Worm (Caenorhabditis elegans) whole organism, L3 larva: ENCODE measurements around the gene srsx-7.

Experiments
- R02D3.7 ChIP-seq: fragments of 150-350 bp; optimal IDR thresholded peaks from 2 replicates; lab custom pipeline; 2014; ENCODE audit warnings: missing biosample characterization, missing genetic modification characterization
- ZK546.5 ChIP-seq: sonication (generic microtip); optimal IDR thresholded peaks from 2 replicates; lab custom pipeline; 2017; ENCODE audit warnings: missing biosample characterization, missing genetic modification characterization
- aly-2 ChIP-seq: fragments of 150-350 bp; optimal IDR thresholded peaks from 2 replicates; lab custom pipeline; 2014; ENCODE audit warnings: missing biosample characterization, missing genetic modification characterization
- ama-1 ChIP-seq: fragments of 150-350 bp; optimal IDR thresholded peaks from 2 replicates; lab custom pipeline; 2018
- ceh-16 ChIP-seq: sonication (generic microtip); optimal IDR thresholded peaks from 2 replicates; lab custom pipeline; 2017; ENCODE audit warnings: missing biosample characterization, missing genetic modification characterization
- ceh-28 ChIP-seq: fragments of 150-350 bp; optimal IDR thresholded peaks from 2 replicates; lab custom pipeline; 2014; ENCODE audit warnings: missing biosample characterization, missing genetic modification reagents, missing genetic modification characterization
- ceh-82 ChIP-seq: fragments of 150-350 bp; optimal IDR thresholded peaks from 2 replicates; lab custom pipeline; 2014; ENCODE audit warnings: missing biosample characterization, missing genetic modification characterization
- ceh-9 ChIP-seq: sonication (generic microtip); optimal IDR thresholded peaks from 2 replicates; lab custom pipeline; 2018; ENCODE audit warnings: missing biosample characterization, missing genetic modification characterization
- daf-12 ChIP-seq: fragments of 150-350 bp; optimal IDR thresholded peaks from 2 replicates; lab custom pipeline; 2014; ENCODE audit warnings: missing biosample characterization, missing genetic modification reagents, missing genetic modification characterization
- egl-27 ChIP-seq: sonication (generic microtip); optimal IDR thresholded peaks from 4 replicates; lab custom pipeline; 2017; ENCODE audit warnings: missing biosample characterization, missing genetic modification reagents, missing genetic modification characterization
- elt-1 ChIP-seq: fragments of 150-350 bp; optimal IDR thresholded peaks from 2 replicates; lab custom pipeline; 2014; ENCODE audit warnings: missing biosample characterization, missing genetic modification characterization
- elt-2 ChIP-seq: sonication (generic microtip); optimal IDR thresholded peaks from 2 replicates; lab custom pipeline; 2016; ENCODE audit warnings: missing genetic modification reagents, mild to moderate bottlenecking, missing genetic modification characterization, missing compliant biosample characterization
- elt-3 ChIP-seq, 3 experiments: fragments of 150-350 bp in 1 of 3; sonication (generic microtip) in 2 of 3; optimal IDR thresholded peaks; 2 replicates in 2 of 3; 4 replicates in 1 of 3; lab custom pipeline; 2014 to 2017; ENCODE audit warnings: missing biosample characterization in 3 of 3, missing genetic modification characterization in 3 of 3
- eor-1 ChIP-seq, 2 experiments: fragments of 150-350 bp; optimal IDR thresholded peaks; 2 replicates each; lab custom pipeline; 2014 to 2018; ENCODE audit warnings: missing biosample characterization in 2 of 2, missing genetic modification characterization in 2 of 2
- fkh-10 ChIP-seq: sonication (generic microtip); optimal IDR thresholded peaks from 2 replicates; lab custom pipeline; 2017; ENCODE audit warnings: missing biosample characterization, missing genetic modification reagents, missing genetic modification characterization
- fkh-2 ChIP-seq: fragments of 150-350 bp; optimal IDR thresholded peaks from 2 replicates; lab custom pipeline; 2014; ENCODE audit warnings: missing biosample characterization, missing genetic modification reagents, missing genetic modification characterization
- fos-1 ChIP-seq: fragments of 150-350 bp; optimal IDR thresholded peaks from 2 replicates; lab custom pipeline; 2014; ENCODE audit warnings: missing biosample characterization, missing genetic modification characterization
- hmg-11 ChIP-seq: sonication (generic microtip); optimal IDR thresholded peaks from 2 replicates; lab custom pipeline; 2016; ENCODE audit warnings: missing genetic modification characterization, missing compliant biosample characterization
- lin-15B ChIP-seq: fragments of 150-350 bp; optimal IDR thresholded peaks from 2 replicates; lab custom pipeline; 2014; ENCODE audit warnings: missing biosample characterization, missing genetic modification characterization
- lin-39 ChIP-seq: fragments of 150-350 bp; optimal IDR thresholded peaks from 2 replicates; lab custom pipeline; 2018; ENCODE audit warnings: missing biosample characterization, missing genetic modification reagents, missing genetic modification characterization
- lsy-12 ChIP-seq: sonication (generic microtip); optimal IDR thresholded peaks from 2 replicates; lab custom pipeline; 2016; ENCODE audit warnings: mild to moderate bottlenecking, missing genetic modification characterization, missing compliant biosample characterization
- mml-1 ChIP-seq: fragments of 150-350 bp; sonication (generic microtip); optimal IDR thresholded peaks from 3 replicates; lab custom pipeline; 2014; ENCODE audit warnings: missing biosample characterization, missing genetic modification characterization
- nfya-1 ChIP-seq: sonication (generic microtip); optimal IDR thresholded peaks from 2 replicates; lab custom pipeline; 2017; ENCODE audit warnings: missing genetic modification characterization, mild to moderate bottlenecking, missing compliant biosample characterization, antibody characterized with exemption, moderate library complexity; ENCODE audit not compliant: insufficient read depth
- nhr-12 ChIP-seq: fragments of 150-350 bp; optimal IDR thresholded peaks from 2 replicates; lab custom pipeline; 2014; ENCODE audit warnings: missing biosample characterization, missing genetic modification characterization
- nhr-23 ChIP-seq: fragments of 150-350 bp; optimal IDR thresholded peaks from 2 replicates; lab custom pipeline; 2014; ENCODE audit warnings: missing biosample characterization, missing genetic modification reagents, missing genetic modification characterization
- nhr-237 ChIP-seq: fragments of 150-350 bp; optimal IDR thresholded peaks from 2 replicates; lab custom pipeline; 2014; ENCODE audit warnings: missing biosample characterization, missing genetic modification characterization
- nhr-25 ChIP-seq: sonication (generic microtip); optimal IDR thresholded peaks from 2 replicates; lab custom pipeline; 2017; ENCODE audit warnings: missing biosample characterization, missing genetic modification characterization
- nhr-28 ChIP-seq: fragments of 150-350 bp; optimal IDR thresholded peaks from 2 replicates; lab custom pipeline; 2014; ENCODE audit warnings: missing biosample characterization, missing genetic modification characterization
- nhr-67 ChIP-seq: fragments of 150-350 bp; optimal IDR thresholded peaks from 2 replicates; lab custom pipeline; 2014; ENCODE audit warnings: missing biosample characterization, missing genetic modification characterization
- nhr-76 ChIP-seq: fragments of 150-350 bp; sonication (generic microtip); optimal IDR thresholded peaks from 5 replicates; lab custom pipeline; 2014; ENCODE audit warnings: missing biosample characterization, missing genetic modification characterization
- pha-4 ChIP-seq: fragments of 150-350 bp; optimal IDR thresholded peaks from 2 replicates; lab custom pipeline; 2014; ENCODE audit warnings: missing biosample characterization, missing genetic modification reagents, missing genetic modification characterization
- skn-1 ChIP-seq: fragments of 150-350 bp; optimal IDR thresholded peaks from 2 replicates; lab custom pipeline; 2014; ENCODE audit warnings: missing biosample characterization, missing genetic modification characterization
- snpc-4 ChIP-seq: fragments of 150-350 bp; optimal IDR thresholded peaks from 2 replicates; lab custom pipeline; 2014; ENCODE audit warnings: missing biosample characterization, missing genetic modification characterization
- unc-39 ChIP-seq: sonication (generic microtip); optimal IDR thresholded peaks from 4 replicates; lab custom pipeline; 2017; ENCODE audit warnings: missing biosample characterization, missing genetic modification characterization
- unc-62 ChIP-seq: fragments of 150-350 bp; sonication (generic microtip); optimal IDR thresholded peaks from 4 replicates; lab custom pipeline; 2014; ENCODE audit warnings: missing biosample characterization, missing genetic modification reagents, missing genetic modification characterization
- ztf-4 ChIP-seq: fragments of 150-350 bp; optimal IDR thresholded peaks from 2 replicates; lab custom pipeline; 2014; ENCODE audit warnings: missing biosample characterization, missing genetic modification characterization

The srsx-7 gene

DNA sequence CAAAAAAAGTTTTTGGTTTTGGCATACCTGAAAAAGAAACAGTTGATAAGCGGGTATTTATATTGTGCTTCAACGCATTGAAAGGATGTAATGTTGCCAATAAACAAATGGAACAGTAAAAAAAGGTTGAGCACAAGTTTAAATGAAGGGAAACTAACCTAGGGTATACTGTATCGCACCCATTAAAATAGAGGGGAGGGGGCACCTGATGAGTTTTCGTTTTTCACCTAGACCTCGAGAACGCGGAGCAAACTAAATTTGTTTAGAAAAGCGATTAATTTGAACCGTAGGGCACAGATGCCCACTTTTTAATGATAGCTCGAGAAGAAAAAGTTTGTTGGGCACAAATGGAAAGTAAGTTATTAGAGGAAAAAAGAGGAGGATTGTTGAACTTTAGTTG is 7.4 kb downstream of the srsx-7 start, which contains the start of gene ncx-10:
TSS of gene ncx-10 (minus strand) at position 101 of the 400 bp plus-strand sequence.
- TF ChIP-seq pha-4 = no peak
- TF ChIP-seq mml-1 (tag; lab: Kevin White, UChicago) = no peak
- no peak for TF ChIP-seq ztf-4 (tag; lab: Kevin White, UChicago)
- no peak for TF ChIP-seq fos-1
- TF ChIP-seq nhr-25 (tag; lab: Kevin White, UChicago) = no peak
- TF ChIP-seq ceh-28 (tag; lab: Kevin White, UChicago) = no peak
- TF ChIP-seq fkh-10 (GFP tag; lab: Kevin White, UChicago) = no peak
- TF ChIP-seq nhr-28 (tag; lab: Kevin White, UChicago) = no peak
- no peak for TF ChIP-seq ceh-82 (tag; lab: Kevin White, UChicago)
- no peak for TF ChIP-seq hmg-11

DNA sequence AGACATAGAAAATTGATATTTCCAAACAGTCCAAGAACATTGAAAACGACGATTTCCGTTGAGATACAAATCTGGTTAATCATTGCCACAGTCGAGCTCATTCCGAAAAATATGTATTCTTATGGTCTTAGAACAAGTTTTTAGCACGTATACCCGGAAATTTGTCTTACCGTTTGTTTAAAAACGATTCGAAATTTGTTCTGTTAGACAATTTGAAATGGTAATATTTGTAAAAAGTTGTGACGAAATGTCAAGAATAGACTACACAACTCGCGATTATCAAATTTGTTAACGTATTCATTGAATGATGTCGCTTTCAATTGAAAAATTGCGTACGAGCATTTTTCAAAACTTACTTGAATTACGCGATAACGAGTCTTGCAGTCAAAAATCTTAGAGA is 11.6 kb downstream of the srsx-7 start, which contains the start of gene srsx-3:
TSS of gene srsx-3 (minus strand) at position 101 of the 400 bp plus-strand sequence.
- TF ChIP-seq fkh-10 (GFP tag; lab: Kevin White, UChicago) (no peak), snpc-4 (tag; lab: Kevin White, UChicago) (no peak), lsy-12 (tag; lab: Kevin White, UChicago) (no peak), elt-2 (tag; lab: Kevin White, UChicago) (no peak), fkh-2 (tag; lab: Kevin White, UChicago) (no peak), nhr-23 (tag; lab: Kevin White, UChicago) (no peak), nhr-237 (tag; lab: Kevin White, UChicago) (no peak), nhr-12 (tag; lab: Kevin White, UChicago) (no peak), lin-15B (tag; lab: Kevin White, UChicago) (no peak), unc-39 (tag; lab: Kevin White, UChicago) (no peak), egl-27 (tag; lab: Kevin White, UChicago) (no peak), nhr-76 (tag; lab: Kevin White, UChicago) (no peak), skn-1 (tag; lab: Kevin White, UChicago) (no peak), pha-4 (no peak), ZK546.5 (no peak), R02D3.7 (no peak), hmg-11 (no peak), ama-1 (lab: Kevin White, UChicago) (no peak), nhr-67 (tag; lab: Kevin White, UChicago) (no peak)

DNA sequence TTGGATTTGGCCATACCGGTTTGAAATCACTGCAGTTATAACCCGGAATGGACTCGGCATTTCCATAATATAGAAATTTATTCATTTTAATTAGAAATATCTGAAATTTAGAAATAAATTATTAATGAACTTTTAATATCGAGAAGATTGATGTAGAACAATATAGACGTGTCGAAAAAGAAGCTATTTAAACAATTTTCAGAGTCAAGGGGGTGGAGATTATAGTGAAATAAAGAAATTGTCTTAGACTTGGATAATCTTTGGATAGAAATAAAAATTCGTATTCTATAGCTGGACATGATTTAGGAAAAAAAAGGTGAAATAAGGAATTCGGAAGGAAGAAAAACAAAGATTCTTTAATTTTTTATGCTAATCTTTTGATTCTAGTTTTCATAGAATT is 14.7 kb downstream of the srsx-7 start, which contains the start of gene srt-53:
TSS of gene srt-53 (minus strand) at position 101 of the 400 bp plus-strand sequence.
- TF ChIP-seq elt-3 (tag; optimal IDR thresholded peaks at IDR 0.05; lab: Kevin White, UChicago) = no peak
- no peak for TF ChIP-seq hmg-11
- no peak for TF ChIP-seq eor-1 (tag; optimal IDR thresholded peaks at IDR 0.05; lab: Kevin White, UChicago)
- TF ChIP-seq nhr-67 (tag; lab: Kevin White, UChicago) = no peak
- TF ChIP-seq elt-1 = no peak
- TF ChIP-seq fos-1 = no peak
- no peak for TF ChIP-seq R02D3.7
- no peak for TF ChIP-seq skn-1 (tag; lab: Kevin White, UChicago)
- no peak for TF ChIP-seq ceh-9 (tag; lab: Kevin White, UChicago)
- no peak for TF ChIP-seq ZK546.5
- TF ChIP-seq mml-1 (tag; lab: Kevin White, UChicago) = no peak
- TF ChIP-seq, all 47 proteins: peak for 0

DNA sequence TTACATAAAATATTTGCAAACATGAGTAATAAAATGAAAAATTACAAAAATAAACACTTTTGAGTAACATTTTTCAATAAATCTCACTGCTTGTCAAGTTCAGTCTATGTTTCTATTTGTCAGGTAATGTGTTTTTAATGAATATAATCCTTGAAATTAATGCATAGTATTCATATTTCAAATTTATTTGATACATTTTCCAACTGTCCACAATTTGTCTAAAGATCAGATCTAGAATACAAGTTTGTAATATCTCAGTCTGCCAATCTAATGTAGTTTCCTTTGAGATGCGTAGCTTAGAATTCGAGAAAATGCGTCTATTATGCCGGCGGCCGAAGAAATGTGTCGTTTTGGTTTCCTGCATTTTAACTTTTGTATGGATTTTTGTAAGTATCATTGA is 18.0 kb downstream of the srsx-7 start, which contains the start of gene Y97E10B.1:
TSS of gene Y97E10B.1 (plus strand) at position 301 of the 400 bp plus-strand sequence.
- no peak for TF ChIP-seq unc-62
- TF ChIP-seq snpc-4 (tag; lab: Kevin White, UChicago) = no peak
- no peak for TF ChIP-seq ceh-82 (tag; lab: Kevin White, UChicago)
- TF ChIP-seq elt-1 = no peak
- no peak for TF ChIP-seq eor-1 (tag; optimal IDR thresholded peaks at IDR 0.05; lab: Kevin White, UChicago)
- TF ChIP-seq R02D3.7 = no peak
- TF ChIP-seq daf-12 (tag; lab: Kevin White, UChicago) = no peak
- no peak for TF ChIP-seq ceh-16
- TF ChIP-seq aly-2 (tag; lab: Kevin White, UChicago) = no peak
- no peak for TF ChIP-seq nhr-237 (tag; lab: Kevin White, UChicago)
- no peak for TF ChIP-seq fos-1
- no peak for TF ChIP-seq pha-4
- no peak for TF ChIP-seq ztf-4 (tag; lab: Kevin White, UChicago)

DNA sequence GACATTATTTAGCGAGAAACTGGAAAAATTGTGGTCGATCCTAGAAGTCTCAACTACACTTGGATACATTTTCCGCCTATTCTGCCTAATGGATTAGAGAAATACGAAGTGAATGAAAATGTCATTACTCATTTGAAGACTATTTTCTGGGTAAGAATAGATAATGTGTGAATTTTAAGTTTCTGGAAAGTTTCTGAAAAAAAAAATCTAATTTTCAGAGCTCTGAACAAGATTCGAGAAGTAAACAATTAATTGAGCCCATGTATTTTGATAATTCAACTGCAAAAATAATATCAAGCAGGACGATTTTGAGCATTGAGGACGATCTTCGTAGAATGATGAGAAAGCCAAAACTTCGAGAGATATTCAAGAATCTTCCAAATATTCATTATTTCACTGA is 20.6 kb downstream of the srsx-7 start:
- no peak for TF ChIP-seq nhr-76 (tag; lab: Kevin White, UChicago)
- TF ChIP-seq lsy-12 (tag; lab: Kevin White, UChicago) = no peak
- TF ChIP-seq R02D3.7 = no peak
- no peak for TF ChIP-seq skn-1 (tag; lab: Kevin White, UChicago)
- TF ChIP-seq eor-1 (tag; optimal IDR thresholded peaks at IDR 0.05; lab: Kevin White, UChicago) = no peak
- TF ChIP-seq nhr-25 (tag; lab: Kevin White, UChicago) = no peak
- no peak for TF ChIP-seq lin-39 (tag; lab: Kevin White, UChicago)
- no peak for TF ChIP-seq elt-2 (tag; lab: Kevin White, UChicago)
- no peak for TF ChIP-seq nfya-1 (tag; lab: Kevin White, UChicago)
